Worm (Caenorhabditis elegans): ENCODE measurements around the gene C08E8.10.
A peak's percentile ranks its signal among the peaks of the same experiment; 100 is the strongest.

- peak; percentile 94 for TF ChIP-seq atf-7 (tag; optimal IDR thresholded peaks at IDR 0.05)
- TF ChIP-seq dox-1 (GFP tag; IDR thresholded peaks at IDR 0.05), result peak; percentile 88
- no peak for TF ChIP-seq rpc-1 (optimal IDR thresholded peaks at IDR 0.05)
- no peak for TF ChIP-seq rpc-1 (tag; optimal IDR thresholded peaks at IDR 0.05)
Measured at ce11 chrV:18346080-18346479, 6.4 kb upstream of the C08E8.10 start.

Data from whole organism, young adult.